Worm (Caenorhabditis elegans): ENCODE measurements around the gene dyf-4.

Gene dyf-4

DNA sequence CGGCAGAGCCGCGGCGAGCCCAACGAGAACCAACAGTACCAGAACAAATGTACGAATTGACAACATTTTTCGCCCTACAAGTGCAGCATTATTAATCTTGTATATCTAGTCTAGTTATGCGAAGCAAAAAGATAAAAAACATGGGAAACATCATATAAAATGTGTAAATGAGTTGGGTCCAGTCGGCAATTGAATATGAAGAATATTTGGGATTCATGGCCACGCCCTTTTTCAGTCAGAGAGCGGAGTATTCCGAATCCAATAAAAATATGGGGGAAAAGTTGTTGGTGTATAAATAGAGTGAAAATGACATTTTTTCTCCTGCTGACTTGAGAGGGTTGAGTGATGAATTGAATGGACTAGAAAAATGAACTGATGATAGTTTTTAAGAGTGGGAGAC, 19.4 kb downstream of the dyf-4 start, which contains the start of gene nlp-46:
Gene nlp-46 (minus strand): TSS at position 101 of the 400 bp plus-strand sequence.
- TF ChIP-seq unc-62 (GFP tag; optimal IDR thresholded peaks at IDR 0.05 in 1 of 2) (peak in 1 of 2 experiments; percentile 59), unc-62 (tag; optimal IDR thresholded peaks at IDR 0.05) (no peak), pha-4 (GFP tag; IDR thresholded peaks at IDR 0.05) (no peak), pha-4 (tag; optimal IDR thresholded peaks at IDR 0.05) (no peak)

DNA sequence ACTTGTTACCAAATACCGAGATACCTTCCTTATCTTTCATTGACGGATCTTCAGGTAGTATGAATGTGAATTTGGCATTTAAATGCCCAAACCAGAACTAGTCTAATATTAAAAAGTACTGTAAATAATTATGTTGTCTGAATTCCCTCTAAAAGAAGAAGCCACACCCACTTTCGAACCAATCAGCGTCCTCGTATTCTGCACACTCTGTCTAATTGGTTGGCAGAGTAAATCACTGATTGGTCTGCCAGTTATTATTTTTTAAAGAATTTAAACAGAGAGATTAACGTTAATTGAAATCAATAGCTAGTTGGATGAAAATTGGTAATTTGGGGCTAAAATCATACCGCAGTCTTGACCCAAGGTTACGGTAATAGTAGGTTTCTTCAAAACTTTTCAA, 19.8 kb downstream of the dyf-4 start:
- TF ChIP-seq aha-1 (tag) = peak; percentile 23
- no peak for TF ChIP-seq madf-5 (GFP tag; IDR thresholded peaks at IDR 0.05)

DNA sequence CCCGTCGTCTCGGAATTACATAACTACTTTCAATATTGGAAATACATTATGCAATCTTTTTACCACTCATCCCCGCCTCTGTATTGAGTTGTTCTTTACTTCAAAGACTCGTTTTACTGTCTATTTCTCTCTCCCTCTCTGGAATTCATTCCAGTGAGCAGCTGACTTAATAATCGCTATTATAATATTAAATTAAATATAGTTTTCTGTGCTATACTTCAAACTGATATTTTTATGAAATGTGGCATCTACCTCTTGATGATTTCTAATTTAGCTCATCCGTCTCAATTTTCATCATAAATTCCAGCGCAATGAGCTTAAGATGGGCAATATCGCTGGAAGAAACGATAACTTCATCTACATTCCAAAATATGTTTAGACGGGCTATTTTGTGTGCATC, 22.0 kb downstream of the dyf-4 start, which contains the start of gene T28H10.1:
Gene T28H10.1 (plus strand): TSS at position 301 of the 400 bp plus-strand sequence.
- TF ChIP-seq gei-8 (GFP tag; optimal IDR thresholded peaks at IDR 0.05) (no peak), nhr-77 (tag; optimal IDR thresholded peaks at IDR 0.05) (no peak), snpc-1.2 (GFP tag; IDR thresholded peaks at IDR 0.05) (0 out of 2 replicates have a peak, but pooled peaks have one; percentile 30)

DNA sequence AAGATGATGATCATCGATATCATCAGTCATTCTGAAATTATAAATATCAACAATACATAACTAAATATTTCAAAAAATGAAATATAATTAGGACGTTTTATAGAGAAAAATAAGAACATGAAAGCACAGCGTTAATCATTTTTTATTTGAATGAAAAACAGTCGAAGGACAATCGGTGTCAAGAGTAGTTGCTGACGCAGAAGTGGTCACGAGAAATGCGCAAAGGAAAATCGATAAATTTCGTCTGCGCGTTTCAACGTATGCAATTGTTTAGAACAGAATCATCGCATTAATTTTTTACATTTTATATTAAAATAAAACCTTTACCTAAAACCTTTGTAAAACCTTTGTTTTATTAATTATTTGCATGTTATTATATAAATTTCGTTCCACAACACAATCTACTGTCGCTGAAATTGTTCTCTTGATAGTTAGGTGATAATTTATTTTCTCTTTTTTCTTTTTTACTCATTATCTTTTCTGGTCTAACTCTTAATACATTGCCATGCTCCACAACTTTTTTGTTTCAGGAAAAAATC, 27.7 kb downstream of the dyf-4 start, which contains the start of the genes W04D2.4 and rbm-25:
Gene W04D2.4 (minus strand): TSS at position 31 of the 539 bp plus-strand sequence.
Gene rbm-25 (plus strand): TSS at position 489 of the 539 bp plus-strand sequence.
- peak; percentile 69 for TF ChIP-seq T26A8.4 (GFP tag; IDR thresholded peaks at IDR 0.05)
- no peak for TF ChIP-seq sdz-12 (GFP tag; optimal IDR thresholded peaks at IDR 0.05)
- peak; percentile 58 for TF ChIP-seq F10B5.3 (tag; optimal IDR thresholded peaks at IDR 0.05)
- no peak for TF ChIP-seq attf-4 (tag; optimal IDR thresholded peaks at IDR 0.05)
- peak; percentile 41 for TF ChIP-seq nhr-28 (tag; optimal IDR thresholded peaks at IDR 0.05)
- no peak for TF ChIP-seq zip-11 (GFP tag; IDR thresholded peaks at IDR 0.05)
- TF ChIP-seq F37D6.2 (tag; optimal IDR thresholded peaks at IDR 0.05) = peak; percentile 48
- no peak for TF ChIP-seq daf-19 (GFP tag; conservative IDR thresholded peaks at IDR 0.05)
- peak; percentile 63 for TF ChIP-seq hlh-30 (tag; optimal IDR thresholded peaks at IDR 0.05; ENCODE audit: insufficient read depth)
- 0 out of 2 replicates have a peak, but pooled peaks have one; percentile 52 for TF ChIP-seq ctbp-1 (GFP tag; IDR thresholded peaks at IDR 0.05)
- TF ChIP-seq Y5F2A.4 (GFP tag; optimal IDR thresholded peaks at IDR 0.05) = no peak
- peak; percentile 72 for TF ChIP-seq rbr-2 (tag; optimal IDR thresholded peaks at IDR 0.05)
- peak; percentile 56 for TF ChIP-seq hlh-11 (tag; optimal IDR thresholded peaks at IDR 0.05)
- no peak for TF ChIP-seq lim-7 (GFP tag; IDR thresholded peaks at IDR 0.05)
- peak; percentile 20 for TF ChIP-seq nhr-77 (tag; optimal IDR thresholded peaks at IDR 0.05)
- no peak for TF ChIP-seq ZK546.5 (tag; optimal IDR thresholded peaks at IDR 0.05)
- TF ChIP-seq ztf-7 (tag; optimal IDR thresholded peaks at IDR 0.05) = peak; percentile 67
- TF ChIP-seq daf-16 (GFP tag; optimal IDR thresholded peaks at IDR 0.05) = peak in 1 of 2 experiments; percentile 34
- TF ChIP-seq daf-16 (tag; optimal IDR thresholded peaks at IDR 0.05) = peak; percentile 26
- no peak for TF ChIP-seq F26F4.8 (GFP tag; conservative IDR thresholded peaks at IDR 0.05)
- TF ChIP-seq fkh-10 (GFP tag; optimal IDR thresholded peaks at IDR 0.05) = peak; percentile 1
- TF ChIP-seq dmd-6 (GFP tag; IDR thresholded peaks at IDR 0.05) = peak; percentile 63
- TF ChIP-seq lin-13 (GFP tag; optimal IDR thresholded peaks at IDR 0.05) = peak; percentile 22
- no peak for TF ChIP-seq zfp-2 (tag; optimal IDR thresholded peaks at IDR 0.05)
- no peak for TF ChIP-seq nhr-76 (tag; optimal IDR thresholded peaks at IDR 0.05)
- TF ChIP-seq F44E2.7 (GFP tag; IDR thresholded peaks at IDR 0.05) = no peak
- TF ChIP-seq aha-1 (tag) = peak; percentile 78
- peak; percentile 89 for TF ChIP-seq mes-2 (tag; optimal IDR thresholded peaks at IDR 0.05; ENCODE audit: poor library complexity, severe bottlenecking)
- peak; percentile 56 for TF ChIP-seq spr-1 (tag; optimal IDR thresholded peaks at IDR 0.05)
- peak; percentile 54 for TF ChIP-seq ceh-28 (tag; optimal IDR thresholded peaks at IDR 0.05)
- peak; percentile 80 for TF ChIP-seq T20F7.1 (GFP tag; optimal IDR thresholded peaks at IDR 0.05)
- TF ChIP-seq nhr-48 (tag; optimal IDR thresholded peaks at IDR 0.05) = peak; percentile 49
- peak; percentile 72 for TF ChIP-seq mep-1 (tag; optimal IDR thresholded peaks at IDR 0.05)
- no peak for TF ChIP-seq aly-2 (tag; optimal IDR thresholded peaks at IDR 0.05)
- peak; percentile 71 for TF ChIP-seq lin-38 (GFP tag; IDR thresholded peaks at IDR 0.05)
- TF ChIP-seq lsy-2 (tag; optimal IDR thresholded peaks at IDR 0.05) = peak; percentile 4 to 90
- TF ChIP-seq nhr-102 (tag; optimal IDR thresholded peaks at IDR 0.05) = peak; percentile 67
- peak; percentile 82 for TF ChIP-seq dve-1 (tag; optimal IDR thresholded peaks at IDR 0.05; ENCODE audit: insufficient read depth)
- TF ChIP-seq daf-8 (GFP tag; IDR thresholded peaks at IDR 0.05) = no peak
